Worm (Caenorhabditis elegans): Measurements from ENCODE around the gene F33G12.3.

- TF ChIP-seq snpc-4 (GFP tag; optimal IDR thresholded peaks at IDR 0.05): no peak
- no peak for TF ChIP-seq snpc-4 (tag; optimal IDR thresholded peaks at IDR 0.05)
- no peak for TF ChIP-seq dpff-1 (tag; optimal IDR thresholded peaks at IDR 0.05)
- TF ChIP-seq somi-1 (GFP tag; optimal IDR thresholded peaks at IDR 0.05): no peak
- TF ChIP-seq unc-130 (GFP tag; optimal IDR thresholded peaks at IDR 0.05): no peak
- no peak for TF ChIP-seq F49E8.2 (tag; optimal IDR thresholded peaks at IDR 0.05; ENCODE audit: insufficient read depth)
- TF ChIP-seq ama-1 (optimal IDR thresholded peaks at IDR 0.05): no peak
- no peak for TF ChIP-seq ama-1 (GFP tag; optimal IDR thresholded peaks at IDR 0.05)
- TF ChIP-seq unc-62 (GFP tag; optimal IDR thresholded peaks at IDR 0.05): no peak
- no peak for TF ChIP-seq ceh-40 (GFP tag; IDR thresholded peaks at IDR 0.05)
- no peak for TF ChIP-seq sptf-2 (GFP tag; optimal IDR thresholded peaks at IDR 0.05)
- no peak for TF ChIP-seq lir-1 (GFP tag; conservative IDR thresholded peaks at IDR 0.05)
- no peak for TF ChIP-seq B0019.2 (GFP tag; conservative IDR thresholded peaks at IDR 0.05)
- TF ChIP-seq hlh-12 (tag; optimal IDR thresholded peaks at IDR 0.05): no peak
- no peak for TF ChIP-seq nhr-90 (tag; optimal IDR thresholded peaks at IDR 0.05)
Observed at ce11 chrII:5014399-5014798, 19.4 kb downstream of the F33G12.3 start, which contains the start of gene F59A6.2.
